Fruit fly (Drosophila melanogaster): ENCODE measurements around the gene CG9801.

dm6 chr3R:8769094-8769493 lies 21.6 kb upstream of the CG9801 start, which contains the start of gene CG8236:
- TF ChIP-seq Eip93F (GFP tag; optimal IDR thresholded peaks at IDR 0.05) (no peak), Met (GFP tag; optimal IDR thresholded peaks at IDR 0.05) (no peak), CG6854 (GFP tag; optimal IDR thresholded peaks at IDR 0.05) (no peak)
